Worm (Caenorhabditis elegans): ENCODE results near the gene F07F6.2.

F07F6.2 gene

ce11 chrII:5420947-5421614 lies 8.9 kb upstream of the F07F6.2 start, which contains the start of gene tofu-6 (continued):
- TF ChIP-seq bed-2 (GFP tag; IDR thresholded peaks at IDR 0.05), result no peak
- TF ChIP-seq C17E4.6 (GFP tag; IDR thresholded peaks at IDR 0.05), result no peak
- TF ChIP-seq efl-1 (GFP tag; optimal IDR thresholded peaks at IDR 0.05), result peak; percentile 95
- no peak for TF ChIP-seq madf-3 (GFP tag; IDR thresholded peaks at IDR 0.05)
- TF ChIP-seq ztf-18 (tag; optimal IDR thresholded peaks at IDR 0.05), result no peak
- peak; percentile 98 for TF ChIP-seq madf-6 (GFP tag; IDR thresholded peaks at IDR 0.05)
- no peak for TF ChIP-seq bed-1 (GFP tag; IDR thresholded peaks at IDR 0.05)
- no peak for TF ChIP-seq ccch-3 (GFP tag; optimal IDR thresholded peaks at IDR 0.05)
- no peak for TF ChIP-seq cebp-1 (GFP tag; IDR thresholded peaks at IDR 0.05)
- TF ChIP-seq cebp-1 (tag; optimal IDR thresholded peaks at IDR 0.05), result no peak
- TF ChIP-seq F39B2.1 (GFP tag; IDR thresholded peaks at IDR 0.05), result no peak
- TF ChIP-seq F23B12.7 (tag; optimal IDR thresholded peaks at IDR 0.05; ENCODE audit: insufficient read depth), result peak; percentile 61
- TF ChIP-seq sptf-2 (GFP tag; optimal IDR thresholded peaks at IDR 0.05), result no peak
- no peak for TF ChIP-seq ztf-26 (tag; optimal IDR thresholded peaks at IDR 0.05)
- peak; percentile 94 for TF ChIP-seq xnd-1 (tag; optimal IDR thresholded peaks at IDR 0.05)
- TF ChIP-seq ceh-27 (GFP tag; optimal IDR thresholded peaks at IDR 0.05), result no peak
- TF ChIP-seq ztf-6 (GFP tag; IDR thresholded peaks at IDR 0.05), result no peak
- no peak for TF ChIP-seq pha-4 (tag; optimal IDR thresholded peaks at IDR 0.05)
- no peak for TF ChIP-seq K11D2.4 (GFP tag; IDR thresholded peaks at IDR 0.05)
- no peak for TF ChIP-seq B0035.1 (tag; optimal IDR thresholded peaks at IDR 0.05)
- TF ChIP-seq let-526 (GFP tag; IDR thresholded peaks at IDR 0.05), result no peak
- TF ChIP-seq snpc-1.3 (tag; optimal IDR thresholded peaks at IDR 0.05; ENCODE audit: insufficient read depth), result peak; percentile 36
- peak in 1 of 3 experiments; percentile 73 for TF ChIP-seq lin-35 (GFP tag; optimal IDR thresholded peaks at IDR 0.05)
- no peak for TF ChIP-seq snpc-4 (GFP tag; optimal IDR thresholded peaks at IDR 0.05)
- TF ChIP-seq snpc-4 (tag; optimal IDR thresholded peaks at IDR 0.05), result peak in 1 of 4 experiments; percentile 5
- no peak for TF ChIP-seq fkh-3 (tag; optimal IDR thresholded peaks at IDR 0.05)

ce11 chrII:5423832-5424231 lies 6.2 kb upstream of the F07F6.2 start, which contains the start of gene F07F6.7:
F07F6.7 (minus strand) TSS chrII:5423858.
- TF ChIP-seq aptf-3 (GFP tag; IDR thresholded peaks at IDR 0.05) (no peak), ztf-6 (GFP tag; IDR thresholded peaks at IDR 0.05) (no peak), F37B4.10 (GFP tag; IDR thresholded peaks at IDR 0.05) (no peak), K12H6.12 (tag; optimal IDR thresholded peaks at IDR 0.05) (no peak), rec-8 (tag; optimal IDR thresholded peaks at IDR 0.05) (no peak), F23B12.7 (tag; optimal IDR thresholded peaks at IDR 0.05; ENCODE audit: insufficient read depth) (no peak), hlh-12 (tag; optimal IDR thresholded peaks at IDR 0.05) (no peak), cebp-1 (GFP tag; IDR thresholded peaks at IDR 0.05) (no peak), cebp-1 (tag; optimal IDR thresholded peaks at IDR 0.05) (no peak), bed-1 (GFP tag; IDR thresholded peaks at IDR 0.05) (no peak), xnd-1 (tag; optimal IDR thresholded peaks at IDR 0.05) (peak; percentile 67), sdz-38 (tag; optimal IDR thresholded peaks at IDR 0.05) (no peak), madf-8 (GFP tag; conservative IDR thresholded peaks at IDR 0.05) (peak; percentile 49), nhr-80 (tag; optimal IDR thresholded peaks at IDR 0.05) (no peak), Y56A3A.18 (GFP tag; IDR thresholded peaks at IDR 0.05) (no peak), ceh-91 (GFP tag; IDR thresholded peaks at IDR 0.05) (no peak), akir-1 (GFP tag; optimal IDR thresholded peaks at IDR 0.05) (no peak), snpc-1.1 (tag; optimal IDR thresholded peaks at IDR 0.05; ENCODE audit: insufficient read depth) (no peak), ztf-28 (GFP tag; IDR thresholded peaks at IDR 0.05) (no peak), efl-1 (GFP tag; optimal IDR thresholded peaks at IDR 0.05) (no peak), die-1 (tag; optimal IDR thresholded peaks at IDR 0.05) (no peak), ztf-3 (GFP tag; optimal IDR thresholded peaks at IDR 0.05) (no peak), C06A6.2 (GFP tag; conservative IDR thresholded peaks at IDR 0.05) (no peak), B0035.1 (tag; optimal IDR thresholded peaks at IDR 0.05) (no peak), lsl-1 (GFP tag; optimal IDR thresholded peaks at IDR 0.05) (peak; percentile 93), tbx-9 (tag; optimal IDR thresholded peaks at IDR 0.05; ENCODE audit: borderline replicate concordance) (no peak), Y67H2A.10 (GFP tag; conservative IDR thresholded peaks at IDR 0.05) (no peak), mcd-1 (GFP tag; IDR thresholded peaks at IDR 0.05) (peak; percentile 20; the same call in 1 of the 2 replicates), tbp1 (GFP tag; optimal IDR thresholded peaks at IDR 0.05) (no peak)
